Fruit fly (Drosophila melanogaster) Kc167 (cell line): Measurements from ENCODE around the gene blot.

ENCODE experiments used
- Myc ChIP-seq: fragments of >200 bp; optimal IDR thresholded peaks from 2 replicates; lab custom pipeline; 2017; ENCODE audit warnings: missing external identifiers
- Sin3A ChIP-seq: fragments of >200 bp; optimal IDR thresholded peaks from 2 replicates; lab custom pipeline; 2018; ENCODE audit warnings: missing external identifiers
- h ChIP-seq: fragments of >200 bp; optimal IDR thresholded peaks from 3 replicates; lab custom pipeline; 2018; ENCODE audit warnings: missing external identifiers
- insv ChIP-seq: fragments of >200 bp; optimal IDR thresholded peaks from 3 replicates; lab custom pipeline; 2018; ENCODE audit warnings: missing external identifiers
- psq ChIP-seq: fragments of >200 bp; optimal IDR thresholded peaks from 2 replicates; lab custom pipeline; 2017; ENCODE audit warnings: missing external identifiers
- ttk ChIP-seq: sonication (Bioruptor generic); optimal IDR thresholded peaks from 2 replicates; lab custom pipeline; 2017; ENCODE audit warnings: missing external identifiers

The blot gene

DNA sequence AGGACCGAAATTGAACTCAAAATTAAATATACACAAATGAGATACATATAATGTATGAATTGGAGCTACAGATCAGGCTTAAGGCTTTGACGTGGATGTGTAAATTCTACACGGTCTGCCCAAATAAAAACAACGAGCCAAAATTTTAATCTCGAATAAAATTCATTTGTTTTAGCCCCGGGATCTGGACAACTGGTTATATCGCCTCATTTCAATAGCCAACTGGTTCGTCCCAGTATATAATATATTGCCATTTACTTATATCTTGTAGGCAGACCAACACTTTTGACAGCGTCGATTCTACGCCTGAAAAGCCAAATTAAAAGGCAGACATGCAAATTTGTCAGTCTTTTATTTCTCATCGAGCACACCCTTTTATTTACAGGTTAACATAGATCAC is 28.2 kb downstream of the blot start:
- TF ChIP-seq h (lab: Kevin White, UChicago): no peak
- TF ChIP-seq Myc (lab: Kevin White, UChicago): no peak
- no peak for TF ChIP-seq Sin3A (lab: Kevin White, UChicago)
- TF ChIP-seq ttk: no peak
- TF ChIP-seq psq: no peak
- no peak for TF ChIP-seq insv (lab: Kevin White, UChicago)

DNA sequence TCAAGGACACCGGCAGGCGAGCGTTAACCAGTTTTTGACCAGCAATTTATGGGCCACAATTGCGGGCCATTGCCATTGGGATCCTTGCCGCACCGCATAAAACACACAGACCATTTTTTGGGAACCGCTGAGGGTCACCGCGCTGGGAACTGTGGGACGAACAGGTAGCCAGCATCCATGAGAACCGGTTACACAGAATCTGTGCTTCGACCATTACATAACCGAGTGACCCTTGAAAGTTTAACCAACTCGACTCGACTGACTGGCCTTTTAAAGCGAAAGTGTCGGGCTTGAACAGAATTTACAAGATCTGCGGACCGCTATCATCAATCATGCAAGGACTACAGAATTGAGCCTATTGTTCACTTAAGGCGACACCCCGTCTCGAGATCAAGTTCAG is 28.9 kb downstream of the blot start:
- TF ChIP-seq insv (lab: Kevin White, UChicago) (no peak), ttk (no peak), h (lab: Kevin White, UChicago) (no peak), Sin3A (lab: Kevin White, UChicago) (no peak), psq (no peak), Myc (lab: Kevin White, UChicago) (no peak)

DNA sequence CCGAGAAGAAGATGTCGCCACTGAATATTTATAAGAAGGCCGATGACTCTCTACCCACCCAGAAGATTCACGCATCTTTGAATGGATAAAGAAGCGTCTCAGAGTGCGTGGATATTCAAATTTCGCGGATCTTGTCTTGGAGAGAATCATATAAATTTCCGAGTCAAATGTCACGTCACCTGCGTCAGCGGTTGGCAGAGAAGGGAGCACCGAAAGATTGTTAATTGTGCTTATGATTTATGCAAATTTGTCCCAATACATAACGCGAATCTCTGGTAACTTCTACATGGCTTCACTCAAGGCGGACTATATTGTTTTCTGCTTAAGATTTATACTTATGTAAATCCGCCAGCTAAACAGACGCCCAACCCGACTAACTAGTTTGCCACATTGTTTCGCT is 30.2 kb downstream of the blot start:
- TF ChIP-seq ttk (no peak), insv (lab: Kevin White, UChicago) (no peak)

DNA sequence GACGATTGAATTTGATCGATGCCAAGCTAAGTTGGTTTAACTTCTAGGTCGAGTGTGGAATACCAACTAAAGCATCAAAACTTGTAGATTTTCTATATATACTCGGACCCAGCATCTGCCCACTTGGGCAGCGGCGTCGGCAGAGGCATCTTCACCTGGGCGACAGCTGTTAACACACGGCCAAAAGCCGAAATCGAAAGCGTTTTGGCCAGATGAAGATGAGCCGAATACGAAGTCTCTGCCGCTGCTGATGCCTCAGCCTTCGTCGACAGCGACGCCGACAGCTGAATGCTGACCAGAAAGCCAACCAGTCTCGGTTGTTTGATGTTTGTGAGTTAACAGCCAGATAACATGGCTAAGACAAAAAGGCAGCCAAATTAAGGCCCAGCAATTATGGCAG is 32.4 kb downstream of the blot start, which contains the start of gene CG13731:
CG13731 (minus strand) TSS at position 62 of the 400 bp plus-strand sequence.
- TF ChIP-seq ttk: no peak
- TF ChIP-seq Myc (lab: Kevin White, UChicago): no peak
- no peak for TF ChIP-seq psq
- no peak for TF ChIP-seq insv (lab: Kevin White, UChicago)
- TF ChIP-seq h (lab: Kevin White, UChicago): no peak
- no peak for TF ChIP-seq Sin3A (lab: Kevin White, UChicago)

DNA sequence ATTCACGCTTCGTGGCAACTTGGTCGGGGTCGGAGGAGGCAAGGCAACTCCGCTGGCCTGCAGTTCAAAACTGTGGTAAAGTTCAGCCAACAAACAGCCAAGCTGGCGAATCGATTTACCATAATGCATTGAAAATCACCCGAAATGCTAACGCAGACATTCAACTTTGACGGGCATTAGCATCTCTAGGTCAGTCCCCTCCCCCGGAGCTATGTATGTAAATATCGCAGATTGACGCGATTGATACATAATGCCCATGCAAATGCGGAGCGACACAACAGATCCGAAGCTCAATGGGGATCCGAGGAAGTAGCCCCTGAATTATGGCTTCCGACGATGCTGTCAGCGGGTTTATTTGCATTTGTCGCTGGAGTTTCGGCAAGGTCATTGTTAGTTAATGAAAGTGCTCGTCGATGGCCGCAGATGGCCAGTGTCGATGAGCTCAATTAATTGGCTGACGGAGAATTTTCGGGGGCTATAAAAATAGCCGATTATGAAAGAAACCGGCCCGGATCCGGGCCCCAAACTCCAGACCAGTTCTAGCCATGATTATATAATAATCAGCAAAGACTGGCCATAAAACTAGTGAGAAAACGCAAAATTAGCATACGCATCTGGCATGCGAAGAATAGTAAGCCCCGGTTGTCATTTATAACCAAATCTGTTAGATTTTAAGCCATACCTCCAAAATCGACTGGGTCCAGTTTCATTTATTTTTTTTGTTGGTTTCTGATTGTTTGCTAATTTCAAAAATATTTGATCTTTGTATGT is 34.5 kb downstream of the blot start:
- TF ChIP-seq ttk (no peak), insv (lab: Kevin White, UChicago) (no peak), Sin3A (lab: Kevin White, UChicago) (no peak), psq (no peak), h (lab: Kevin White, UChicago) (no peak), Myc (lab: Kevin White, UChicago) (no peak)

DNA sequence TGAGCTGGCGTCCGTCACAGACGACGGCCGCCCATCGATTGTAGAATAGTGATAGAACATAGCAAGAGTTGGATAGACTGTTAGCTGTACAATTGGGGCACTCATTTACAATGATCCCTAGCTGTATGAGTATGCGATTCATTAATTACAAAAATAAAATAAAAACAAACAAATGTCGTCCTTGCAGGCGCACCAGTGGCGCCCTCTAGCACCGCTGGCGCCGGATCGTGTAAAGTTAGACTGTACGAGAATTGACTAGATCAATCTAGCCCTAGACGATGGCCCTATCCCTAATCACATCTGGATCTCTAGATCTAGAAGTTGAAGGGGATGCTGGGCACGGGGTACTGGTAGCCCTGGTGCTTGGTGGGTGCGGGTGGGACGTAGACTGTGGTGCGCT is 37.6 kb downstream of the blot start:
- TF ChIP-seq ttk (no peak), Myc (lab: Kevin White, UChicago) (no peak), h (lab: Kevin White, UChicago) (no peak), psq (no peak)

DNA sequence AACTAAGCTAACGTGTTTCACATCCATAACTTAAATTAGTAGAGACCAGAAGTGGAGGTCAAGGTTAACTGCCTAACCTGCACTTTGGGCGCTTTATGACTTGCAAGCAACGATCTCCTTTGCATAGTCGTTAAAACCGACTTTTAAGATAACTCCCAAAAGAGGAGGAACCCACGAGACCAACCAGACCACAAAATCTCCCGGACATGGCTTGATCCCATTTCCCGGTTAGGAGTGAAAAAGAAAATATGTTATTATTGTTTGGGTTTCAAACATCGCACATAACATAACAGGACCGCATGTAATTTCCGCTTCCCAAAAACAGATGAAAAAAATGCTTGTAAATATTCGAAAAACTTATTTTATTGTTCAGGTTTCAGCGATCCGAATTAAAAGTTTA is 38.0 kb downstream of the blot start:
- TF ChIP-seq ttk: no peak
- no peak for TF ChIP-seq h (lab: Kevin White, UChicago)
- TF ChIP-seq insv (lab: Kevin White, UChicago): no peak
- no peak for TF ChIP-seq Myc (lab: Kevin White, UChicago)
- no peak for TF ChIP-seq psq
- TF ChIP-seq Sin3A (lab: Kevin White, UChicago): no peak

DNA sequence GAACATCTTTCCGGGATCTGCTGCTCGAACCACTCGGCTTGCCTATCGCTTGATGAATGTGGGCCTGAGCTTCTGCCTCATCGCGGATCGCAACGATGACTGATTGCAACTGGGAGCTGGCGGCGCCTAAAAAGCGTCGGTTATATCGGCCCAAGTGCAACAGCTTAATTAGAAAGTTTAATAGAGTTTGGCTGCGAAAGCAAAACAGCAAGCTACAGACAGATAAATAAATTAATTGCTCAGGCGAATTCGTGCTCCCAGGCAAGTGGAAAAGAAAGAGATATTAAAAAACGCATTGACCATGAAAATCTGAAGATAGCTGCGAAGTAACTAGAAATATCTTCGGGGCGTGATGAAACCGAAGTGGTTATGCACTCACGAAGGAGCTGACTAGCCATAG is 38.7 kb downstream of the blot start, which contains the start of gene CG13728:
CG13728 (minus strand) TSS at position 101 of the 400 bp plus-strand sequence.
- TF ChIP-seq h (lab: Kevin White, UChicago): no peak
- no peak for TF ChIP-seq Sin3A (lab: Kevin White, UChicago)

DNA sequence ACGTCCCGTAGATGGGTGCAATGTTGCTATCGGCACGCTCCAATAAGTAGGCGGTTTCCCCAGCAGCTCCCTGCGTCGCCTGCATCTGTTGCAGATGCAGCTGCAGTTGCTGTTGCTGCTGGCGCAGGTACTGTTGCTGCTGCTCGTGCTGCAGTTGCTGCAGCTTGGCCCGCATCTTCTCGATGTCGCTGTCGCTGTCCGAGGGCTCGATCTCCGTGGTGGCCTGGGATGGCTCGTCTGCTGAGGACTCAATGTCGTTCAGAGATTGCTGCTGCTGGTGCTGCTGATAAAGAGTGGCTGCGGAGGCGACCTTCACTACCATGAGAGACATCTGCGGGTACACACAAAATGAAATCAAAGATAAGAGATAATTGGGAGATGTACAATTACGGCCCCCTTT is 39.3 kb downstream of the blot start:
- TF ChIP-seq ttk (no peak), Myc (lab: Kevin White, UChicago) (no peak), insv (lab: Kevin White, UChicago) (no peak), h (lab: Kevin White, UChicago) (no peak), Sin3A (lab: Kevin White, UChicago) (no peak), psq (no peak)

DNA sequence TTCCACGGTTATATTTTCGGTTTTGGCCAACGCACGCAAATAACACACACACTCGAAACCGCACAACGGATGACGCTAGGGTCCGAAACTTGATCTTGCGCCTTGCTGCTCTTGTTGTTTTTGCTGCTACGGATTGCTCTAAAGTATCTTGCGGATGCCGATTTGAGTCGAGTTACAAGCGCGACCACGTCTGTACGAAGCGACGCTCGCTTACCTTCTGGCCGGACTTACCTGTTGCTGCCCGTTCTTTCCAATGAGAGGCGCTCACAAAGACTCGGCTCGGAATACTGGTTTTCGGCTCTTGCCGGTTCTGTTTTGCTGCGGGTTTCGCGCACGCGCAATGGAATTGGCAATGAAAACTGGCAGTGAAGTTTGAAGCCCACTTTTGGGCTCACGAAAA is 42.0 kb downstream of the blot start, which contains the start of gene Cad74A:
Cad74A (minus strand) TSS at position 220 of the 400 bp plus-strand sequence.
- no peak for TF ChIP-seq Sin3A (lab: Kevin White, UChicago)
- TF ChIP-seq psq: no peak
- TF ChIP-seq Myc (lab: Kevin White, UChicago): no peak
- TF ChIP-seq ttk: no peak
- TF ChIP-seq insv (lab: Kevin White, UChicago): no peak
- no peak for TF ChIP-seq h (lab: Kevin White, UChicago)

DNA sequence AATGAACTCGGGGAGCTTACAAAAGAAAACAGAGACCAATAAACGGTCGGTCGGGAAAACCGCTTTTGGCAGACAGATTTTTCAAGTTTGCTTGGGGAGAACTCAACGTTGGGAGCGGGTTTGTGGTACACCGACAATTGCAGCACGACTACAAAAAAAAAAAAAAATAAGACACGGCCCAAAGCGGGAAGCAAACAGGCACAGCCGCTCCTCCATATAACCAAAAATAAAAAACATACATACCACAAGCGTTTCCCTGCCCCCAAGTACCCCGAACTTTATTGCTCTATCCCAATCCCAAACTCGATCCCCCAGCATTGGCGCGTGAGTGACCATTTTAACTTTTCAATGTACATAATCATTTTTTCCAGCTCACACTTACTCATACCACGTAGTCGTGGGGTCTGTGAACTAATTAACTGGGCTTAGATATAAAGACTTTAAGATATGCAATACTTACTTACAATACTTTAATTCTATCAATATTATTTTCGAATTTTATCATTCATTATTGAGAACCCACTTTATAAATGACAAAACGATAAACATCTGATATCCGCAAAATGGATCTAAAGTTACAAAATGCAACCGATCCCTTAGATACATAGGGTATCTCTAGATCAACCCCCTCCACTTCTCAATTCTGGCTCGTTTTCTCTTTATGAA is 46.2 kb downstream of the blot start:
- no peak for TF ChIP-seq ttk
- no peak for TF ChIP-seq h (lab: Kevin White, UChicago)
- no peak for TF ChIP-seq Myc (lab: Kevin White, UChicago)
- no peak for TF ChIP-seq insv (lab: Kevin White, UChicago)
- no peak for TF ChIP-seq psq
- no peak for TF ChIP-seq Sin3A (lab: Kevin White, UChicago)

DNA sequence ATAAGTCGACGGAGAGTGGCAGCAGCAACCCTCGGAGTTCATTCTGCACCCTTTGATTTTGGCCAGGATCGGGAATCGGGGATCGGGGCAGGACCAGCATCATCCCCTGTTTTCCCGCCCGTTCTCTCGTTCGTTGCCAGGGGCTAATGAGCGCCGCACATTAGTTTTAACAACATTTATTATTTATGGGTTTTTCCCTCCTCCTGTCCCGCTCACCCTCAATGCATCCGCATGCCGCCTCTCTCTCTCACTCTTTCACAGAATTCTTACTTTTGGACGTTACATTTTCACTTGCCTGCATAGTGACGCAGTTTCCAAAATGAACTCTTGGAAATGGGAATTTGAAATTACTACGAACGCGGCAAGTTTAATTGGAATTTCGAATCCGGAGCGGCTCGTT is 54.4 kb downstream of the blot start:
- TF ChIP-seq ttk: no peak
- no peak for TF ChIP-seq h (lab: Kevin White, UChicago)
- no peak for TF ChIP-seq Myc (lab: Kevin White, UChicago)
- TF ChIP-seq insv (lab: Kevin White, UChicago): no peak
- no peak for TF ChIP-seq psq
- TF ChIP-seq Sin3A (lab: Kevin White, UChicago): no peak
